Fruit fly (Drosophila melanogaster) ovary, adult (tissue): ENCODE data around the gene IleRS-m.

Experiments used
- CG17801 ChIP-seq: fragments of 200-800 bp; optimal IDR thresholded peaks from 2 replicates; lab custom pipeline; 2019; ENCODE audit warnings: missing biosample characterization, mild to moderate bottlenecking, missing genetic modification characterization, moderate library complexity; ENCODE audit not compliant: partially characterized antibody

Gene IleRS-m

dm6 chr3L:16112069-16112820 is 12.2 kb downstream of the IleRS-m start, which contains the start of gene Zn72D:
Gene Zn72D, minus strand, starts transcription at chr3L:16112626.
- TF ChIP-seq CG17801 (GFP tag; lab: Kevin White, UChicago): peak; percentile 69

- TF ChIP-seq CG17801 (GFP tag; lab: Kevin White, UChicago): no peak
Observed at dm6 chr3L:16113003-16113606, 13.0 kb downstream of the IleRS-m start, which contains the start of gene Taf4. Gene Taf4, plus strand, starts transcription at chr3L:16113212.

dm6 chr3L:16113607-16114337 is 13.7 kb downstream of the IleRS-m start:
- TF ChIP-seq CG17801 (GFP tag; lab: Kevin White, UChicago): peak; percentile 84

dm6 chr3L:16121791-16122190 is 21.7 kb downstream of the IleRS-m start, which contains the start of gene Strump:
Gene Strump, plus strand, starts transcription at chr3L:16122002.
- peak; percentile 8 for TF ChIP-seq CG17801 (GFP tag; lab: Kevin White, UChicago)

- TF ChIP-seq CG17801 (GFP tag; lab: Kevin White, UChicago): peak; percentile 89
Observed at dm6 chr3L:16128481-16128972, 28.4 kb downstream of the IleRS-m start, which contains the start of gene Pgm1. Gene Pgm1, minus strand, starts transcription at chr3L:16128531.

dm6 chr3L:16128973-16129745 is 29.1 kb downstream of the IleRS-m start, which contains the start of gene SsRbeta:
Gene SsRbeta, plus strand, starts transcription at chr3L:16129617.
- TF ChIP-seq CG17801 (GFP tag; lab: Kevin White, UChicago): no peak

- TF ChIP-seq CG17801 (GFP tag; lab: Kevin White, UChicago): no peak
Observed at dm6 chr3L:16131264-16132066, 31.4 kb downstream of the IleRS-m start, which contains the start of the genes Trs20 and elg1. Gene Trs20, minus strand, starts transcription at chr3L:16131632. Gene elg1, plus strand, starts transcription at chr3L:16132028.

- no peak for TF ChIP-seq CG17801 (GFP tag; lab: Kevin White, UChicago)
Observed at dm6 chr3L:16132067-16132418, 32.0 kb downstream of the IleRS-m start.

dm6 chr3L:16136819-16137553 is 36.9 kb downstream of the IleRS-m start:
- no peak for TF ChIP-seq CG17801 (GFP tag; lab: Kevin White, UChicago)

dm6 chr3L:16137779-16138178 is 37.7 kb downstream of the IleRS-m start, which contains the start of gene CG5157:
Gene CG5157, minus strand, starts transcription at chr3L:16137879.
- no peak for TF ChIP-seq CG17801 (GFP tag; lab: Kevin White, UChicago)

- TF ChIP-seq CG17801 (GFP tag; lab: Kevin White, UChicago): no peak
Observed at dm6 chr3L:16139131-16139530, 39.1 kb downstream of the IleRS-m start.

dm6 chr3L:16141556-16141955 is 41.5 kb downstream of the IleRS-m start:
- TF ChIP-seq CG17801 (GFP tag; lab: Kevin White, UChicago): no peak
